Worm (Caenorhabditis elegans) whole organism, L1 larva: ENCODE data around the gene T16G12.4.
A peak's percentile ranks its signal among the peaks of the same experiment; 100 is the strongest.

ENCODE experiments used
- C34B4.2 ChIP-seq: sonication (generic microtip); optimal IDR thresholded peaks from 2 replicates; lab custom pipeline; 2017; ENCODE audit warnings: mild to moderate bottlenecking, missing genetic modification characterization, missing compliant biosample characterization
- Y116A8C.19 ChIP-seq: sonication (generic microtip); optimal IDR thresholded peaks from 2 replicates; lab custom pipeline; 2016; ENCODE audit warnings: missing compliant biosample characterization, missing genetic modification characterization, borderline replicate concordance
- alr-1 ChIP-seq: fragments of 200-800 bp; sonication (Bioruptor generic); optimal IDR thresholded peaks from 2 replicates; lab custom pipeline; 2018; ENCODE audit warnings: borderline replicate concordance, mild to moderate bottlenecking, missing genetic modification characterization, missing compliant biosample characterization
- aly-2 ChIP-seq: fragments of 150-350 bp; optimal IDR thresholded peaks from 2 replicates; lab custom pipeline; 2014; ENCODE audit warnings: missing biosample characterization, missing genetic modification characterization
- blmp-1 ChIP-seq: fragments of 150-350 bp; optimal IDR thresholded peaks from 2 replicates; lab custom pipeline; 2014; ENCODE audit warnings: missing biosample characterization, missing genetic modification characterization
- ceh-63 ChIP-seq: fragments of 200-800 bp; sonication (Bioruptor generic); optimal IDR thresholded peaks from 2 replicates; lab custom pipeline; 2018; ENCODE audit warnings: mild to moderate bottlenecking, missing genetic modification characterization, missing compliant biosample characterization
- ceh-8 ChIP-seq: fragments of 200-800 bp; sonication (Bioruptor generic); optimal IDR thresholded peaks from 2 replicates; lab custom pipeline; 2018; ENCODE audit warnings: mild to moderate bottlenecking, missing genetic modification characterization, moderate library complexity, missing compliant biosample characterization
- ceh-90 ChIP-seq: sonication (generic microtip); optimal IDR thresholded peaks from 2 replicates; lab custom pipeline; 2016; ENCODE audit warnings: missing genetic modification characterization, missing compliant biosample characterization
- ces-1 ChIP-seq: fragments of 150-350 bp; optimal IDR thresholded peaks from 2 replicates; lab custom pipeline; 2014; ENCODE audit warnings: missing biosample characterization, missing genetic modification reagents, missing genetic modification characterization
- dpl-1 ChIP-seq, 3 experiments: fragments of 150-350 bp in 2 of 3; sonication (generic microtip) in 1 of 3; optimal IDR thresholded peaks; 2 replicates each; lab custom pipeline; 2014 to 2017; ENCODE audit warnings: missing biosample characterization in 3 of 3, missing genetic modification characterization in 3 of 3, missing genetic modification reagents in 3 of 3
- efl-1 ChIP-seq, 4 experiments: fragments of 150-350 bp; optimal IDR thresholded peaks in 3 of 4; peaks in 1 of 4; 1 replicate in 1 of 4; 2 replicates in 3 of 4; lab custom pipeline; 2014; ENCODE audit warnings: missing biosample characterization in 2 of 4, missing genetic modification characterization in 2 of 4, missing genetic modification reagents in 2 of 4
- elt-3 ChIP-seq, 6 experiments: fragments of 150-350 bp in 1 of 6; sonication (generic microtip); optimal IDR thresholded peaks; 2 replicates each; lab custom pipeline; 2017 to 2018; ENCODE audit warnings: missing biosample characterization in 6 of 6, missing genetic modification characterization in 6 of 6, inconsistent platforms in 1 of 6
- ets-5 ChIP-seq: fragments of 200-800 bp; sonication (Bioruptor generic); IDR thresholded peaks from 2 replicates; pipeline ENCODE4 v1.3.6; 2022; ENCODE audit warnings: missing genetic modification characterization, missing compliant biosample characterization
- fkh-4 ChIP-seq: sonication (generic microtip); optimal IDR thresholded peaks from 2 replicates; lab custom pipeline; 2016; ENCODE audit warnings: missing compliant biosample characterization, missing genetic modification characterization, borderline replicate concordance
- fkh-8 ChIP-seq: sonication (generic microtip); optimal IDR thresholded peaks from 2 replicates; lab custom pipeline; 2016; ENCODE audit warnings: mild to moderate bottlenecking, missing genetic modification characterization, missing compliant biosample characterization
- grh-1 ChIP-seq: fragments of 200-800 bp; sonication (Bioruptor generic); IDR thresholded peaks from 2 replicates; pipeline ENCODE4 v1.3.6; 2022; ENCODE audit warnings: missing genetic modification reagents, missing genetic modification characterization, missing compliant biosample characterization
- hpl-2 ChIP-seq: fragments of 150-350 bp; optimal IDR thresholded peaks from 2 replicates; lab custom pipeline; 2014; ENCODE audit warnings: missing biosample characterization, missing genetic modification reagents, missing genetic modification characterization
- irx-1 ChIP-seq: sonication (generic microtip); optimal IDR thresholded peaks from 2 replicates; lab custom pipeline; 2016; ENCODE audit warnings: missing genetic modification characterization, missing compliant biosample characterization
- jun-1 ChIP-seq: fragments of 150-350 bp; optimal IDR thresholded peaks from 2 replicates; lab custom pipeline; 2014; ENCODE audit warnings: missing biosample characterization, missing genetic modification reagents, missing genetic modification characterization
- lin-14 ChIP-seq: fragments of 200-800 bp; sonication (Bioruptor generic); optimal IDR thresholded peaks from 2 replicates; lab custom pipeline; 2018; ENCODE audit warnings: mild to moderate bottlenecking, missing genetic modification characterization, moderate library complexity, missing compliant biosample characterization
- lin-35 ChIP-seq, 2 experiments: fragments of 150-350 bp; optimal IDR thresholded peaks; 2 replicates each; lab custom pipeline; 2014; ENCODE audit warnings: missing biosample characterization in 2 of 2, missing genetic modification characterization in 2 of 2, missing genetic modification reagents in 2 of 2
- lin-39 ChIP-seq: fragments of 150-350 bp; optimal IDR thresholded peaks from 2 replicates; lab custom pipeline; 2014; ENCODE audit warnings: missing biosample characterization, missing genetic modification reagents, missing genetic modification characterization
- lir-3 ChIP-seq: sonication (generic microtip); optimal IDR thresholded peaks from 2 replicates; lab custom pipeline; 2016; ENCODE audit warnings: mild to moderate bottlenecking, missing genetic modification characterization, moderate library complexity, missing compliant biosample characterization; ENCODE audit not compliant: poor library complexity
- mab-9 ChIP-seq: fragments of 200-800 bp; sonication (Bioruptor generic); IDR thresholded peaks from 2 replicates; pipeline ENCODE4 v1.3.6; 2022; ENCODE audit warnings: missing genetic modification reagents, missing genetic modification characterization, missing compliant biosample characterization
- mdl-1 ChIP-seq, 2 experiments: fragments of 150-350 bp; optimal IDR thresholded peaks; 2 replicates each; lab custom pipeline; 2014 to 2017; ENCODE audit warnings: missing biosample characterization in 2 of 2, missing genetic modification characterization in 2 of 2, inconsistent platforms in 1 of 2
- mef-2 ChIP-seq: fragments of 150-350 bp; optimal IDR thresholded peaks from 2 replicates; lab custom pipeline; 2014; ENCODE audit warnings: missing biosample characterization, missing genetic modification characterization
- nhr-20 ChIP-seq: sonication (generic microtip); optimal IDR thresholded peaks from 2 replicates; lab custom pipeline; 2016; ENCODE audit warnings: mild to moderate bottlenecking, missing genetic modification characterization, missing compliant biosample characterization
- nhr-237 ChIP-seq: fragments of 150-350 bp; optimal IDR thresholded peaks from 2 replicates; lab custom pipeline; 2014; ENCODE audit warnings: missing biosample characterization, missing genetic modification characterization
- nhr-28 ChIP-seq: fragments of 150-350 bp; optimal IDR thresholded peaks from 2 replicates; lab custom pipeline; 2014; ENCODE audit warnings: missing biosample characterization, missing genetic modification characterization
- nhr-47 ChIP-seq: sonication (generic microtip); optimal IDR thresholded peaks from 2 replicates; lab custom pipeline; 2016; ENCODE audit warnings: mild to moderate bottlenecking, missing genetic modification characterization, moderate library complexity, missing compliant biosample characterization
- nhr-76 ChIP-seq: sonication (generic microtip); optimal IDR thresholded peaks from 2 replicates; lab custom pipeline; 2017; ENCODE audit warnings: missing biosample characterization, missing genetic modification characterization
- nhr-84 ChIP-seq: sonication (generic microtip); optimal IDR thresholded peaks from 2 replicates; lab custom pipeline; 2017; ENCODE audit warnings: missing biosample characterization, missing genetic modification characterization
- nhr-90 ChIP-seq: sonication (generic microtip); optimal IDR thresholded peaks from 2 replicates; lab custom pipeline; 2016; ENCODE audit warnings: mild to moderate bottlenecking, missing genetic modification characterization, missing compliant biosample characterization; ENCODE audit not compliant: poor library complexity
- rnt-1 ChIP-seq: sonication (generic microtip); optimal IDR thresholded peaks from 2 replicates; lab custom pipeline; 2016; ENCODE audit warnings: mild to moderate bottlenecking, missing genetic modification characterization, moderate library complexity, missing compliant biosample characterization
- skn-1 ChIP-seq: fragments of 150-350 bp; optimal IDR thresholded peaks from 2 replicates; lab custom pipeline; 2014; ENCODE audit warnings: missing biosample characterization, missing genetic modification characterization
- sptf-1 ChIP-seq: fragments of 150-350 bp; optimal IDR thresholded peaks from 2 replicates; lab custom pipeline; 2014; ENCODE audit warnings: missing biosample characterization, missing genetic modification characterization
- swsn-7 ChIP-seq: sonication (generic microtip); optimal IDR thresholded peaks from 2 replicates; lab custom pipeline; 2016; ENCODE audit warnings: missing genetic modification characterization, missing compliant biosample characterization
- tbx-2 ChIP-seq: sonication (generic microtip); optimal IDR thresholded peaks from 2 replicates; lab custom pipeline; 2016; ENCODE audit warnings: missing genetic modification characterization, missing compliant biosample characterization
- unc-62 ChIP-seq: fragments of 150-350 bp; optimal IDR thresholded peaks from 2 replicates; lab custom pipeline; 2014; ENCODE audit warnings: missing biosample characterization, missing genetic modification reagents, missing genetic modification characterization
- vab-15 ChIP-seq: sonication (generic microtip); optimal IDR thresholded peaks from 2 replicates; lab custom pipeline; 2017; ENCODE audit warnings: missing genotype, mild to moderate bottlenecking, missing genetic modification characterization, missing compliant biosample characterization
- xbp-1 ChIP-seq: sonication (generic microtip); optimal IDR thresholded peaks from 2 replicates; lab custom pipeline; 2016; ENCODE audit warnings: missing genetic modification characterization, missing compliant biosample characterization

Gene T16G12.4

ce11 chrIII:10064140-10064539, 6.5 kb downstream of the T16G12.4 start, which contains the start of gene ekl-6 (continued):
- TF ChIP-seq nhr-90 (tag; lab: Kevin White, UChicago) (peak; percentile 87), jun-1 (no peak), lir-3 (peak; percentile 92), ceh-63 (GFP tag; lab: Kevin White, UChicago) (no peak), lin-39 (tag; lab: Kevin White, UChicago) (no peak), hpl-2 (GFP tag; lab: Kevin White, UChicago) (no peak), mdl-1 (tag; optimal IDR thresholded peaks at IDR 0.05; lab: Kevin White, UChicago) (no peak), skn-1 (tag; lab: Kevin White, UChicago) (peak; percentile 13), sptf-1 (tag; lab: Kevin White, UChicago) (no peak), C34B4.2 (no peak), blmp-1 (tag; lab: Kevin White, UChicago) (no peak), nhr-84 (no peak), alr-1 (tag; lab: Kevin White, UChicago) (no peak), Y116A8C.19 (tag; lab: Kevin White, UChicago) (peak; percentile 48), swsn-7 (tag; lab: Kevin White, UChicago) (peak; percentile 69), mab-9 (GFP tag; lab: Robert Waterston, UW) (no peak), aly-2 (tag; lab: Kevin White, UChicago) (no peak), lin-14 (no peak), ceh-8 (GFP tag; lab: Kevin White, UChicago) (peak; percentile 30), lin-35 (GFP tag; optimal IDR thresholded peaks at IDR 0.05; lab: Kevin White, UChicago) (peak; percentile 39 to 41), grh-1 (GFP tag; lab: Robert Waterston, UW) (0 out of 2 replicates have a peak, but pooled peaks have one; percentile 44), nhr-237 (tag; lab: Kevin White, UChicago) (no peak), mef-2 (tag; lab: Kevin White, UChicago) (no peak), nhr-28 (tag; lab: Kevin White, UChicago) (no peak), ets-5 (GFP tag; lab: Robert Waterston, UW) (no peak), ces-1 (no peak), fkh-4 (tag; lab: Kevin White, UChicago) (peak; percentile 87), xbp-1 (peak; percentile 76), nhr-47 (tag; lab: Kevin White, UChicago) (peak; percentile 80), fkh-8 (tag; lab: Kevin White, UChicago) (peak; percentile 40), nhr-76 (tag; lab: Kevin White, UChicago) (no peak), ceh-90 (peak; percentile 90), nhr-20 (peak; percentile 75), efl-1 (optimal IDR thresholded peaks at IDR 0.05; lab: Kevin White, UChicago) (peak; percentile 44 to 67), efl-1 (GFP tag; optimal IDR thresholded peaks at IDR 0.05 in 1 of 2; lab: Kevin White, UChicago) (peak; percentile 56 to 93), rnt-1 (peak; percentile 97), elt-3 (tag; optimal IDR thresholded peaks at IDR 0.05; lab: Kevin White, UChicago) (no peak), tbx-2 (tag; lab: Kevin White, UChicago) (peak; percentile 80), vab-15 (tag; lab: Kevin White, UChicago) (no peak)

ce11 chrIII:10069278-10069677, 11.7 kb downstream of the T16G12.4 start, which contains the start of gene T16G12.6:
Gene T16G12.6 (plus strand): TSS chrIII:10069578.
- TF ChIP-seq ceh-8 (GFP tag; lab: Kevin White, UChicago), result no peak
- TF ChIP-seq Y116A8C.19 (tag; lab: Kevin White, UChicago), result no peak
- no peak for TF ChIP-seq nhr-84
- TF ChIP-seq irx-1 (tag; lab: Kevin White, UChicago), result no peak

- TF ChIP-seq unc-62 (GFP tag; lab: Kevin White, UChicago) (no peak), dpl-1 (GFP tag; optimal IDR thresholded peaks at IDR 0.05; lab: Kevin White, UChicago) (peak in 1 of 3 experiments; percentile 8), efl-1 (optimal IDR thresholded peaks at IDR 0.05; lab: Kevin White, UChicago) (no peak), efl-1 (GFP tag; optimal IDR thresholded peaks at IDR 0.05 in 1 of 2; lab: Kevin White, UChicago) (peak in 1 of 2 experiments; percentile 4)
Observed at ce11 chrIII:10076042-10076441, 18.4 kb downstream of the T16G12.4 start.
